Worm (Caenorhabditis elegans): ENCODE measurements around the gene ssp-10.

ssp-10 gene

DNA sequence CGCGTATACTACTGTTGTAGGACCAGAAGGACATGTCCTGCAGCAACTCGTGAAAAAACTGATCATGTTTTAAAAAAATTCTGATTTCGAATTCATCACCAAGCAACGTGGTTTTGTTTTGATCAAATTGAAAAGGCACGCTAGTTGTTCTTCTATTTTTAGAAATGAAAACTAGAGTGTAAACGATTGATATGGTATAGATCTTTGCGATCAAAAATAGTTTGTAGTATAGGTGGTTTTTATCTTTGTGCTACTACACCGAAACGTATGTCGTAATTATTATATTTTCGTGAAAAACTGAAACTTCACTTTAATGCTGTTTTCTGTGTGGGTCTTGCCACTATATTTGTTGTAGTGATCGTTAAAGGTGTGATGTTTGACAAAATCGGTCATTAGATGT is 16.0 kb upstream of the ssp-10 start:
- TF ChIP-seq efl-3 (GFP tag; optimal IDR thresholded peaks at IDR 0.05) (no peak), nhr-20 (tag; optimal IDR thresholded peaks at IDR 0.05) (peak; percentile 59), sptf-1 (tag; optimal IDR thresholded peaks at IDR 0.05) (no peak)

DNA sequence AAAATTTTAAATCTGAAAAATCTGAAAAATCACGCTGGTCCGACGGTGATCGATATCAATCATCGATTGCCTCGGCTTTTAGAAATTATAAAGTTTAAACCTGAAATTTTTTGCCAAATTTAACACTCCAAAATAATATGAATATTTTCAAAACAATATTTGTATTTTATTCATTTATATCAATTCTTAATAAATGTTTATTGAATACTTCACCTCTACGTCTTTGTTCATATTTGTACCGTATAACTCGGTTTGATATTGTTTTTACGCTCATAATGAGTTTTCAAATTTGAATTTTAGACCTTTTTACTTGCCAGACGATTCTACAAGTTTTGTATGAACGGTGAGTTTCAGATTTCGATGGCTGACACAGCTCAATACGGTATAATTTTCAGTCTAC is 13.9 kb upstream of the ssp-10 start, which contains the start of the genes K07F5.15 and K07F5.22:
Gene K07F5.15, plus strand, starts transcription at position 301 of the 400 bp plus-strand sequence.
Gene K07F5.22, plus strand, starts transcription at position 301 of the 400 bp plus-strand sequence.
- no peak for TF ChIP-seq dpl-1 (GFP tag; optimal IDR thresholded peaks at IDR 0.05)

DNA sequence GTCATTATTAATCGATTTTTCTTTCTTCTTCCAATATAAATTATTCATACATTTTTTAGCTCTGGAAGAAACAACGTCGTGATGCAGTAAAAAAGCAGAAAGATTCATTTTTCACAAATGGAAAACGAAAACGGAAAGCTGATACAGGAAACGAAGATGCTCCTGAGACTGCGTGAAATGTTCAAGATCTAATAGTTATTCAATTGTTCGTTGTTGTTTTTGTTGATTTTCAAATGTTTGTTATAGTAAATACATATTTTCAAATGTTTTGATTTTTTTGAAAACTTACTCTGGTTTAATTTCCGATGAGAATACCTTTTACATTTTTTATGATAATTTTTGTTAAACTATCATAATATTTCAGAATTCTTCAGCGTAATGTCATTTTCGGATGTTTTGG is 13.0 kb upstream of the ssp-10 start, which contains the start of gene K07F5.16:
Gene K07F5.16, plus strand, starts transcription at position 301 of the 400 bp plus-strand sequence.
- TF ChIP-seq vab-15 (tag; optimal IDR thresholded peaks at IDR 0.05) (no peak), zip-4 (GFP tag; optimal IDR thresholded peaks at IDR 0.05) (no peak), nhr-11 (tag; optimal IDR thresholded peaks at IDR 0.05) (no peak), lir-3 (tag; optimal IDR thresholded peaks at IDR 0.05; ENCODE audit: poor library complexity) (no peak), mdl-1 (tag; optimal IDR thresholded peaks at IDR 0.05) (no peak), nhr-28 (tag; optimal IDR thresholded peaks at IDR 0.05) (no peak), zag-1 (tag; optimal IDR thresholded peaks at IDR 0.05) (no peak), nhr-237 (tag; optimal IDR thresholded peaks at IDR 0.05) (no peak), nhr-47 (tag; optimal IDR thresholded peaks at IDR 0.05) (no peak), lin-39 (tag; optimal IDR thresholded peaks at IDR 0.05) (no peak)

DNA sequence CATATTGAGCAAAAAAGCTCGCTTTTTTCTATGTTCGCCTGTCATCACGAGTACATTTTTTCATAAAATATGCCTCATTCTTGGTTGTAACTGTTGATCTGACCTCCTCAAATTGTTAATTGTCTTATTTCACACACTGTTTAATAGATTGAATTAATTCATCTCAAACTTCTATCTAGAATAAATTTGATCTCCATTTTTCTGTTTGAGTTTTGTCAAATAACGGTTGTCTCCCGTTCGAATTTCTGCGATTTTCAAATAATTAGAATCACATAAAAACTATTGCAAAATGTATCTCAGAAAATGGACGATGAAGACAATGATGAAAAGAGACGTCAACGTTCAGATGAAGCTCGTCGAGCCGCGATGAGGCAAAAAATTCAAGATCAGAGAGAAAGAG is 11.1 kb upstream of the ssp-10 start, which contains the start of gene K07F5.14:
Gene K07F5.14, plus strand, starts transcription at position 301 of the 400 bp plus-strand sequence.
- TF ChIP-seq hlh-17 (GFP tag; optimal IDR thresholded peaks at IDR 0.05; ENCODE audit: borderline replicate concordance) (no peak), ets-5 (GFP tag; IDR thresholded peaks at IDR 0.05) (no peak), aha-1 (tag; optimal IDR thresholded peaks at IDR 0.05) (no peak), elt-3 (tag; optimal IDR thresholded peaks at IDR 0.05) (no peak), unc-62 (GFP tag; optimal IDR thresholded peaks at IDR 0.05) (no peak), pag-3 (tag; optimal IDR thresholded peaks at IDR 0.05; ENCODE audit: borderline replicate concordance, insufficient read depth) (no peak), unc-130 (tag; optimal IDR thresholded peaks at IDR 0.05) (no peak), lin-15B (tag; optimal IDR thresholded peaks at IDR 0.05) (no peak), ztf-4 (tag; optimal IDR thresholded peaks at IDR 0.05) (no peak), tbx-2 (tag; optimal IDR thresholded peaks at IDR 0.05) (no peak), nhr-19 (GFP tag; conservative IDR thresholded peaks at IDR 0.05) (no peak), nhr-84 (tag; optimal IDR thresholded peaks at IDR 0.05) (no peak), mdl-1 (tag; optimal IDR thresholded peaks at IDR 0.05) (no peak), pax-3 (tag; optimal IDR thresholded peaks at IDR 0.05) (no peak)

DNA sequence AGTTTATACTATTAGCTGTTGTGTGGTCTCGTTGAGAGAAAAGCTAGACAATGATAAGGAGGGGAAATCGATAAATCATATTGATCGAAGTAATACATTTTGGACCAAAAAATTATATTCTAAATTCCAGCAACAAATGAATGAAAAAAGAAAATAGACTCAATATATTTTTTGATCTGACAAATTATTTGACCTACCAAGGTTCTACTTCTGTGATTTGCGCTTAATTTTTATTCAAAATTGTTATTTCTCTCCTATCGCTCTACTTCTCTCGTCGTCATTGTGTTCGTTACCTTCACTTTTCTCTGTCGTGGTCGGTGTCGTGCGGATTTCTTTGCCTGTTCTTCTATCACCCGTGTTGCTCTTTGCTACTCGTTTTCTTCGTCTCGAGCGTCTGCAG is 8.1 kb upstream of the ssp-10 start:
- no peak for TF ChIP-seq hlh-4 (tag; optimal IDR thresholded peaks at IDR 0.05)
- TF ChIP-seq C16A3.4 (tag; optimal IDR thresholded peaks at IDR 0.05), result no peak
- no peak for TF ChIP-seq tbx-2 (tag; optimal IDR thresholded peaks at IDR 0.05)
- TF ChIP-seq alr-1 (tag; optimal IDR thresholded peaks at IDR 0.05; ENCODE audit: borderline replicate concordance), result no peak
- TF ChIP-seq sup-37 (GFP tag; optimal IDR thresholded peaks at IDR 0.05), result no peak
- TF ChIP-seq ets-5 (GFP tag; IDR thresholded peaks at IDR 0.05), result no peak
- TF ChIP-seq hpl-2 (GFP tag; optimal IDR thresholded peaks at IDR 0.05), result no peak
- no peak for TF ChIP-seq unc-130 (tag; optimal IDR thresholded peaks at IDR 0.05)
- TF ChIP-seq F16B12.6 (tag; optimal IDR thresholded peaks at IDR 0.05), result no peak
- no peak for TF ChIP-seq skn-1 (tag; optimal IDR thresholded peaks at IDR 0.05)
- no peak for TF ChIP-seq aly-2 (tag; optimal IDR thresholded peaks at IDR 0.05)
- TF ChIP-seq nhr-85 (tag), result no peak
- no peak for TF ChIP-seq ama-1 (optimal IDR thresholded peaks at IDR 0.05)
- no peak for TF ChIP-seq jun-1 (tag; optimal IDR thresholded peaks at IDR 0.05)
- TF ChIP-seq hlh-17 (GFP tag; optimal IDR thresholded peaks at IDR 0.05; ENCODE audit: borderline replicate concordance), result no peak
- no peak for TF ChIP-seq dsc-1 (tag; optimal IDR thresholded peaks at IDR 0.05)
- no peak for TF ChIP-seq nhr-90 (tag; optimal IDR thresholded peaks at IDR 0.05; ENCODE audit: poor library complexity)
- TF ChIP-seq ceh-63 (GFP tag; optimal IDR thresholded peaks at IDR 0.05), result no peak
